Worm (Caenorhabditis elegans): ENCODE measurements around the gene fbxa-25.

ce11 chrIII:1324513-1324912, 24.7 kb downstream of the fbxa-25 start, which contains the start of gene fbxa-14:
- TF ChIP-seq hlh-30 (tag; optimal IDR thresholded peaks at IDR 0.05; ENCODE audit: insufficient read depth) (no peak), nhr-77 (tag; optimal IDR thresholded peaks at IDR 0.05) (no peak), jun-1 (tag; optimal IDR thresholded peaks at IDR 0.05) (no peak), ceh-82 (tag; optimal IDR thresholded peaks at IDR 0.05) (no peak), madf-5 (GFP tag; IDR thresholded peaks at IDR 0.05) (no peak), unc-130 (GFP tag; optimal IDR thresholded peaks at IDR 0.05) (no peak), pha-4 (GFP tag; IDR thresholded peaks at IDR 0.05) (no peak), pha-4 (tag; optimal IDR thresholded peaks at IDR 0.05) (no peak), T26A8.4 (GFP tag; IDR thresholded peaks at IDR 0.05) (no peak)
